Worm (Caenorhabditis elegans) whole organism, L1 larva: ENCODE measurements around the gene polk-1.
A peak's percentile ranks its signal among the peaks of the same experiment; 100 is the strongest.

Source experiments
- C04F5.9 ChIP-seq: sonication (generic microtip); optimal IDR thresholded peaks from 2 replicates; lab custom pipeline; 2016; ENCODE audit warnings: missing genetic modification characterization, missing compliant biosample characterization
- C16A3.4 ChIP-seq: fragments of 150-350 bp; optimal IDR thresholded peaks from 2 replicates; lab custom pipeline; 2014; ENCODE audit warnings: missing biosample characterization, missing genetic modification characterization
- F16B12.6 ChIP-seq: fragments of 150-350 bp; optimal IDR thresholded peaks from 2 replicates; lab custom pipeline; 2014; ENCODE audit warnings: missing biosample characterization, missing genetic modification characterization
- Y116A8C.19 ChIP-seq: sonication (generic microtip); optimal IDR thresholded peaks from 2 replicates; lab custom pipeline; 2016; ENCODE audit warnings: missing compliant biosample characterization, missing genetic modification characterization, borderline replicate concordance
- blmp-1 ChIP-seq: fragments of 150-350 bp; optimal IDR thresholded peaks from 2 replicates; lab custom pipeline; 2014; ENCODE audit warnings: missing biosample characterization, missing genetic modification characterization
- dsc-1 ChIP-seq: sonication (generic microtip); optimal IDR thresholded peaks from 2 replicates; lab custom pipeline; 2016; ENCODE audit warnings: mild to moderate bottlenecking, missing genetic modification characterization, missing compliant biosample characterization
- efl-1 ChIP-seq, 4 experiments: fragments of 150-350 bp; optimal IDR thresholded peaks in 3 of 4; peaks in 1 of 4; 1 replicate in 1 of 4; 2 replicates in 3 of 4; lab custom pipeline; 2014; ENCODE audit warnings: missing biosample characterization in 2 of 4, missing genetic modification characterization in 2 of 4, missing genetic modification reagents in 2 of 4
- efl-3 ChIP-seq: fragments of 200-800 bp; sonication (Bioruptor generic); optimal IDR thresholded peaks from 2 replicates; lab custom pipeline; 2018; ENCODE audit warnings: mild to moderate bottlenecking, missing genetic modification characterization, missing compliant biosample characterization
- egl-13 ChIP-seq: sonication (generic microtip); optimal IDR thresholded peaks from 2 replicates; lab custom pipeline; 2016; ENCODE audit warnings: missing genotype, missing genetic modification reagents, missing genetic modification characterization, missing compliant biosample characterization
- egl-27 ChIP-seq, 2 experiments: fragments of 150-350 bp in 1 of 2; sonication (generic microtip); optimal IDR thresholded peaks; 3 replicates each; lab custom pipeline; 2017 to 2018; ENCODE audit warnings: missing biosample characterization in 2 of 2, missing genetic modification characterization in 2 of 2, missing genetic modification reagents in 2 of 2
- elt-2 ChIP-seq: sonication (generic microtip); optimal IDR thresholded peaks from 2 replicates; lab custom pipeline; 2016; ENCODE audit warnings: missing genetic modification characterization, mild to moderate bottlenecking, inconsistent platforms, missing compliant biosample characterization, missing genetic modification reagents
- fkh-10 ChIP-seq: sonication (generic microtip); optimal IDR thresholded peaks from 2 replicates; lab custom pipeline; 2017; ENCODE audit warnings: missing biosample characterization, missing genetic modification reagents, missing genetic modification characterization
- fkh-4 ChIP-seq: sonication (generic microtip); optimal IDR thresholded peaks from 2 replicates; lab custom pipeline; 2016; ENCODE audit warnings: missing compliant biosample characterization, missing genetic modification characterization, borderline replicate concordance
- fkh-8 ChIP-seq: sonication (generic microtip); optimal IDR thresholded peaks from 2 replicates; lab custom pipeline; 2016; ENCODE audit warnings: mild to moderate bottlenecking, missing genetic modification characterization, missing compliant biosample characterization
- fos-1 ChIP-seq: fragments of 150-350 bp; optimal IDR thresholded peaks from 2 replicates; lab custom pipeline; 2014; ENCODE audit warnings: missing biosample characterization, missing genetic modification characterization
- grh-1 ChIP-seq: fragments of 200-800 bp; sonication (Bioruptor generic); IDR thresholded peaks from 2 replicates; pipeline ENCODE4 v1.3.6; 2022; ENCODE audit warnings: missing genetic modification reagents, missing genetic modification characterization, missing compliant biosample characterization
- hlh-17 ChIP-seq: fragments of 200-800 bp; sonication (Bioruptor generic); optimal IDR thresholded peaks from 2 replicates; lab custom pipeline; 2018; ENCODE audit warnings: missing genetic modification characterization, mild to moderate bottlenecking, missing compliant biosample characterization, moderate library complexity, borderline replicate concordance
- hpl-2 ChIP-seq: fragments of 150-350 bp; optimal IDR thresholded peaks from 2 replicates; lab custom pipeline; 2014; ENCODE audit warnings: missing biosample characterization, missing genetic modification reagents, missing genetic modification characterization
- irx-1 ChIP-seq: sonication (generic microtip); optimal IDR thresholded peaks from 2 replicates; lab custom pipeline; 2016; ENCODE audit warnings: missing genetic modification characterization, missing compliant biosample characterization
- isw-1 ChIP-seq: fragments of 200-800 bp; sonication (Bioruptor generic); IDR thresholded peaks from 2 replicates; pipeline ENCODE4 v1.3.6; 2022; ENCODE audit warnings: missing genetic modification characterization, missing compliant biosample characterization
- jun-1 ChIP-seq: fragments of 150-350 bp; optimal IDR thresholded peaks from 2 replicates; lab custom pipeline; 2014; ENCODE audit warnings: missing biosample characterization, missing genetic modification reagents, missing genetic modification characterization
- lin-13 ChIP-seq: fragments of 150-350 bp; optimal IDR thresholded peaks from 2 replicates; lab custom pipeline; 2014; ENCODE audit warnings: missing biosample characterization, missing genetic modification reagents, missing genetic modification characterization
- lin-35 ChIP-seq, 2 experiments: fragments of 150-350 bp; optimal IDR thresholded peaks; 2 replicates each; lab custom pipeline; 2014; ENCODE audit warnings: missing biosample characterization in 2 of 2, missing genetic modification characterization in 2 of 2, missing genetic modification reagents in 2 of 2
- lin-39 ChIP-seq: fragments of 150-350 bp; optimal IDR thresholded peaks from 2 replicates; lab custom pipeline; 2014; ENCODE audit warnings: missing biosample characterization, missing genetic modification reagents, missing genetic modification characterization
- mab-9 ChIP-seq: fragments of 200-800 bp; sonication (Bioruptor generic); IDR thresholded peaks from 2 replicates; pipeline ENCODE4 v1.3.6; 2022; ENCODE audit warnings: missing genetic modification reagents, missing genetic modification characterization, missing compliant biosample characterization
- mdl-1 ChIP-seq, 2 experiments: fragments of 150-350 bp; optimal IDR thresholded peaks; 2 replicates each; lab custom pipeline; 2014 to 2017; ENCODE audit warnings: missing biosample characterization in 2 of 2, missing genetic modification characterization in 2 of 2, inconsistent platforms in 1 of 2
- nhr-12 ChIP-seq: sonication (generic microtip); optimal IDR thresholded peaks from 2 replicates; lab custom pipeline; 2017; ENCODE audit warnings: missing biosample characterization, missing genetic modification characterization
- nhr-20 ChIP-seq: sonication (generic microtip); optimal IDR thresholded peaks from 2 replicates; lab custom pipeline; 2016; ENCODE audit warnings: mild to moderate bottlenecking, missing genetic modification characterization, missing compliant biosample characterization
- nhr-47 ChIP-seq: sonication (generic microtip); optimal IDR thresholded peaks from 2 replicates; lab custom pipeline; 2016; ENCODE audit warnings: mild to moderate bottlenecking, missing genetic modification characterization, moderate library complexity, missing compliant biosample characterization
- nhr-76 ChIP-seq: sonication (generic microtip); optimal IDR thresholded peaks from 2 replicates; lab custom pipeline; 2017; ENCODE audit warnings: missing biosample characterization, missing genetic modification characterization
- nhr-90 ChIP-seq: sonication (generic microtip); optimal IDR thresholded peaks from 2 replicates; lab custom pipeline; 2016; ENCODE audit warnings: mild to moderate bottlenecking, missing genetic modification characterization, missing compliant biosample characterization; ENCODE audit not compliant: poor library complexity
- pax-3 ChIP-seq: fragments of 200-800 bp; sonication (Bioruptor generic); optimal IDR thresholded peaks from 2 replicates; lab custom pipeline; 2018; ENCODE audit warnings: mild to moderate bottlenecking, missing genetic modification characterization, moderate library complexity, missing compliant biosample characterization
- rnt-1 ChIP-seq: sonication (generic microtip); optimal IDR thresholded peaks from 2 replicates; lab custom pipeline; 2016; ENCODE audit warnings: mild to moderate bottlenecking, missing genetic modification characterization, moderate library complexity, missing compliant biosample characterization
- sox-4 ChIP-seq: sonication (generic microtip); optimal IDR thresholded peaks from 2 replicates; lab custom pipeline; 2016; ENCODE audit warnings: missing genetic modification characterization, missing compliant biosample characterization
- tbx-2 ChIP-seq: sonication (generic microtip); optimal IDR thresholded peaks from 2 replicates; lab custom pipeline; 2016; ENCODE audit warnings: missing genetic modification characterization, missing compliant biosample characterization
- tlp-1 ChIP-seq: fragments of 150-350 bp; optimal IDR thresholded peaks from 2 replicates; lab custom pipeline; 2014; ENCODE audit warnings: missing biosample characterization, missing genetic modification characterization
- unc-62 ChIP-seq: fragments of 150-350 bp; optimal IDR thresholded peaks from 2 replicates; lab custom pipeline; 2014; ENCODE audit warnings: missing biosample characterization, missing genetic modification reagents, missing genetic modification characterization
- unc-98 ChIP-seq: fragments of 200-800 bp; sonication (Bioruptor generic); IDR thresholded peaks from 2 replicates; pipeline ENCODE4 v1.3.6; 2022; ENCODE audit warnings: missing genetic modification characterization, missing compliant biosample characterization
- ztf-11 ChIP-seq, 2 experiments: sonication (generic microtip); optimal IDR thresholded peaks; 2 replicates each; lab custom pipeline; 2016 to 2017; ENCODE audit warnings: missing genetic modification characterization in 2 of 2, missing biosample characterization in 1 of 2, missing compliant biosample characterization in 1 of 2
- ztf-4 ChIP-seq: fragments of 150-350 bp; optimal IDR thresholded peaks from 2 replicates; lab custom pipeline; 2014; ENCODE audit warnings: missing biosample characterization, missing genetic modification characterization

polk-1 gene

ce11 chrIII:8614490-8614889 is 13.9 kb downstream of the polk-1 start, which contains the start of gene rha-2 (continued):
- TF ChIP-seq lin-35 (GFP tag; optimal IDR thresholded peaks at IDR 0.05; lab: Kevin White, UChicago) = peak; percentile 89 to 95
- TF ChIP-seq fkh-4 (tag; lab: Kevin White, UChicago) = no peak
- TF ChIP-seq nhr-47 (tag; lab: Kevin White, UChicago) = peak; percentile 3
- TF ChIP-seq mdl-1 (tag; optimal IDR thresholded peaks at IDR 0.05; lab: Kevin White, UChicago) = no peak
- TF ChIP-seq tlp-1 (tag; lab: Kevin White, UChicago) = no peak
- TF ChIP-seq hlh-17 (GFP tag; lab: Kevin White, UChicago) = no peak
- TF ChIP-seq mab-9 (GFP tag; lab: Robert Waterston, UW) = no peak
- no peak for TF ChIP-seq ztf-11 (tag; optimal IDR thresholded peaks at IDR 0.05; lab: Kevin White, UChicago)
- TF ChIP-seq ztf-4 (tag; lab: Kevin White, UChicago) = no peak
- TF ChIP-seq unc-62 = no peak
- TF ChIP-seq unc-98 = no peak
- no peak for TF ChIP-seq grh-1 (GFP tag; lab: Robert Waterston, UW)
- no peak for TF ChIP-seq tbx-2 (tag; lab: Kevin White, UChicago)
- TF ChIP-seq blmp-1 (tag; lab: Kevin White, UChicago) = peak; percentile 15
- TF ChIP-seq fkh-10 = no peak
- TF ChIP-seq dsc-1 (tag; lab: Kevin White, UChicago) = no peak
- no peak for TF ChIP-seq egl-27 (tag; optimal IDR thresholded peaks at IDR 0.05; lab: Kevin White, UChicago)
- no peak for TF ChIP-seq jun-1 (tag; lab: Kevin White, UChicago)
- TF ChIP-seq C04F5.9 = no peak
- TF ChIP-seq lin-13 (GFP tag; lab: Kevin White, UChicago) = no peak
- peak; percentile 22 for TF ChIP-seq F16B12.6 (tag; lab: Kevin White, UChicago)
- TF ChIP-seq nhr-76 (tag; lab: Kevin White, UChicago) = no peak
- TF ChIP-seq Y116A8C.19 (tag; lab: Kevin White, UChicago) = no peak
- TF ChIP-seq C16A3.4 (tag; lab: Kevin White, UChicago) = peak; percentile 42
- TF ChIP-seq efl-3 (GFP tag; lab: Kevin White, UChicago) = no peak
- peak; percentile 11 for TF ChIP-seq lin-39
- no peak for TF ChIP-seq nhr-90 (tag; lab: Kevin White, UChicago)
- no peak for TF ChIP-seq nhr-20 (tag; lab: Kevin White, UChicago)
- no peak for TF ChIP-seq irx-1 (tag; lab: Kevin White, UChicago)
- no peak for TF ChIP-seq sox-4

DNA sequence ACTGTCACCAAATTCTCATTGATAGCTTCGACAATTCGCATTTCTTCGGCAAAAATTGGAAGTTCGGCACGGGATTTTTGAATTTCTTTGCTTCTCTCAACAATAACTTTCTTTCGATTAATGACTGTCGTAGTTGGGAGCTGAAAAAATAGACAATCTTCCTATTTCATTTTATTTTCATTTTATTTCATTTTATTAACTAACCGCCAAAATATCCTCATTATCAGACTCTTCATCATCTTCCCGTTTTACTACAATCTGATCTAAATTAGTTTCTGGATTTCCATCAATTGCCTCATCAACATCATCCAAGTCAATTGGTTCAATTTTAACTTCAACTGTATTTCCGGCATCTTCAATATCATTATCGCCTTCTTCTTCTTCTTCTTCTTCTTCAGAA is 14.8 kb downstream of the polk-1 start:
- no peak for TF ChIP-seq nhr-20 (tag; lab: Kevin White, UChicago)
- no peak for TF ChIP-seq dsc-1 (tag; lab: Kevin White, UChicago)
- TF ChIP-seq pax-3 (tag; lab: Kevin White, UChicago) = no peak
- no peak for TF ChIP-seq isw-1 (GFP tag; lab: Robert Waterston, UW)
- TF ChIP-seq hpl-2 = no peak
- TF ChIP-seq rnt-1 (tag; lab: Kevin White, UChicago) = no peak
- TF ChIP-seq fkh-8 (tag; lab: Kevin White, UChicago) = no peak
- TF ChIP-seq lin-39 = no peak
- no peak for TF ChIP-seq elt-2 (tag; lab: Kevin White, UChicago)
- TF ChIP-seq egl-13 (tag; lab: Kevin White, UChicago) = no peak
- no peak for TF ChIP-seq fos-1 (tag; lab: Kevin White, UChicago)
- TF ChIP-seq blmp-1 (tag; lab: Kevin White, UChicago) = no peak
- TF ChIP-seq nhr-90 (tag; lab: Kevin White, UChicago) = no peak
- TF ChIP-seq nhr-12 (tag; lab: Kevin White, UChicago) = no peak
- TF ChIP-seq, all 84 proteins: peak for 0

DNA sequence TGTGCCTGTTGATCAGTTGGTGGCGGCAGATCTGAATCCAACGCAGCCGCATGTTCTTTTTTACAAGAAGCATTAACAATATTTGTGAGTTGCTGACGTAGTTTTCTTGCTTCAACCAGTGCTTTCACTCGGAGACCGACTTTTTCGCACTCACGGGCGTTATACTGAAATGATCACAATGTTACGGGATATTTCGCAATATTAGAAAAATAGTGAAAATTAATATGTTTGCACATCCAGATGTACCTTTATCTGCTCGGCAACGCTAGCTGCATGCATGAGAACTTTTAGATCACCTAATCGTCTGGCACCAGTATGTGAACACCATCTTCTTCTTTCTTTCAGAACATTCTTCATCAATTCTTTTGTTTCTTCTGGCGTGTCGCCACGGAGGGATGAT is 17.1 kb downstream of the polk-1 start:
- no peak for TF ChIP-seq mab-9 (GFP tag; lab: Robert Waterston, UW)
- no peak for TF ChIP-seq efl-1 (optimal IDR thresholded peaks at IDR 0.05; lab: Kevin White, UChicago)
- peak in 1 of 2 experiments; percentile 23 for TF ChIP-seq efl-1 (GFP tag; optimal IDR thresholded peaks at IDR 0.05 in 1 of 2; lab: Kevin White, UChicago)
- TF ChIP-seq, all 84 proteins: peak for 1
